Worm (Caenorhabditis elegans) whole organism, L4 larva: ENCODE measurements around the gene F35D2.3.

Source experiments
- F26F4.8 ChIP-seq: fragments of 200-800 bp; sonication (Bioruptor generic); conservative IDR thresholded peaks from 2 replicates; pipeline ENCODE4 v1.3.6; 2022; ENCODE audit warnings: missing genetic modification characterization, missing compliant biosample characterization
- F44E2.7 ChIP-seq: fragments of 200-800 bp; sonication (Bioruptor generic); IDR thresholded peaks from 2 replicates; pipeline ENCODE4 v2.1.2; 2022; ENCODE audit warnings: missing genetic modification characterization, missing compliant biosample characterization
- F49E8.2 ChIP-seq: sonication (generic microtip); optimal IDR thresholded peaks from 2 replicates; lab custom pipeline; 2016; ENCODE audit warnings: missing compliant biosample characterization, mild to moderate bottlenecking, missing genetic modification characterization, borderline replicate concordance
- R02D3.7 ChIP-seq: fragments of 150-350 bp; sonication (generic microtip); optimal IDR thresholded peaks from 3 replicates; lab custom pipeline; 2014; ENCODE audit warnings: missing biosample characterization, missing genetic modification characterization
- Y5F2A.4 ChIP-seq: fragments of 200-800 bp; sonication (Bioruptor generic); optimal IDR thresholded peaks from 2 replicates; lab custom pipeline; 2018; ENCODE audit warnings: mild to moderate bottlenecking, missing genetic modification characterization, missing compliant biosample characterization
- Y75B8A.6 ChIP-seq: fragments of 200-800 bp; sonication (Bioruptor generic); IDR thresholded peaks from 2 replicates; pipeline ENCODE4 v1.3.6; 2022; ENCODE audit warnings: missing genetic modification reagents, missing genetic modification characterization, missing compliant biosample characterization
- ZK337.2 ChIP-seq: fragments of 200-800 bp; sonication (Bioruptor generic); IDR thresholded peaks from 2 replicates; pipeline ENCODE4 v1.3.6; 2022; ENCODE audit warnings: missing genetic modification reagents, missing genetic modification characterization, missing compliant biosample characterization
- ZK546.5 ChIP-seq, 2 experiments: sonication (generic microtip); optimal IDR thresholded peaks; 2 replicates each; lab custom pipeline; 2017; ENCODE audit warnings: missing biosample characterization in 2 of 2, missing genetic modification characterization in 2 of 2
- ama-1 ChIP-seq: fragments of 150-350 bp; optimal IDR thresholded peaks from 2 replicates; lab custom pipeline; 2014; ENCODE audit warnings: inconsistent platforms, mixed read lengths
- arid-1 ChIP-seq: fragments of 200-800 bp; sonication (Bioruptor generic); conservative IDR thresholded peaks from 2 replicates; pipeline ENCODE4 v1.3.6; 2022; ENCODE audit warnings: missing genetic modification reagents, missing genetic modification characterization, missing compliant biosample characterization
- ceh-28 ChIP-seq: fragments of 150-350 bp; optimal IDR thresholded peaks from 2 replicates; lab custom pipeline; 2014; ENCODE audit warnings: missing biosample characterization, missing genetic modification reagents, missing genetic modification characterization
- ceh-62 ChIP-seq: sonication (generic microtip); optimal IDR thresholded peaks from 2 replicates; lab custom pipeline; 2017; ENCODE audit warnings: missing biosample characterization, missing genetic modification characterization
- ceh-82 ChIP-seq: sonication (generic microtip); optimal IDR thresholded peaks from 2 replicates; lab custom pipeline; 2017; ENCODE audit warnings: missing biosample characterization, missing genetic modification characterization
- ces-1 ChIP-seq: fragments of 150-350 bp; sonication (generic microtip); optimal IDR thresholded peaks from 4 replicates; lab custom pipeline; 2014; ENCODE audit warnings: missing biosample characterization, missing genetic modification reagents, missing genetic modification characterization
- daf-12 ChIP-seq: fragments of 150-350 bp; optimal IDR thresholded peaks from 2 replicates; lab custom pipeline; 2014; ENCODE audit warnings: missing biosample characterization, missing genetic modification reagents, missing genetic modification characterization
- dmd-6 ChIP-seq: fragments of 200-800 bp; sonication (Bioruptor generic); IDR thresholded peaks from 2 replicates; pipeline ENCODE4 v1.3.6; 2022; ENCODE audit warnings: missing genetic modification reagents, missing genetic modification characterization, missing compliant biosample characterization
- egl-27 ChIP-seq: sonication (generic microtip); optimal IDR thresholded peaks from 3 replicates; lab custom pipeline; 2017; ENCODE audit warnings: missing biosample characterization, missing genetic modification reagents, missing genetic modification characterization
- fkh-10 ChIP-seq: fragments of 150-350 bp; optimal IDR thresholded peaks from 2 replicates; lab custom pipeline; 2014; ENCODE audit warnings: missing biosample characterization, missing genetic modification reagents, missing genetic modification characterization
- gei-8 ChIP-seq: fragments of 200-800 bp; sonication (Bioruptor generic); optimal IDR thresholded peaks from 2 replicates; lab custom pipeline; 2018; ENCODE audit warnings: mild to moderate bottlenecking, missing genetic modification characterization, missing compliant biosample characterization
- hif-1 ChIP-seq, 2 experiments: sonication (generic microtip); optimal IDR thresholded peaks; 2 replicates each; lab custom pipeline; 2016 to 2017; ENCODE audit warnings: missing compliant biosample characterization in 2 of 2, missing genetic modification characterization in 2 of 2, missing genetic modification reagents in 2 of 2, missing genotype in 2 of 2, mild to moderate bottlenecking in 1 of 2
- hlh-11 ChIP-seq: fragments of 200-800 bp; sonication (Bioruptor generic); optimal IDR thresholded peaks from 2 replicates; lab custom pipeline; 2018; ENCODE audit warnings: mild to moderate bottlenecking, missing genetic modification characterization, missing compliant biosample characterization
- lim-7 ChIP-seq: fragments of 200-800 bp; sonication (Bioruptor generic); IDR thresholded peaks from 2 replicates; pipeline ENCODE4 v1.3.6; 2022; ENCODE audit warnings: missing genetic modification characterization, missing compliant biosample characterization
- lin-13 ChIP-seq: fragments of 150-350 bp; optimal IDR thresholded peaks from 2 replicates; lab custom pipeline; 2014; ENCODE audit warnings: missing biosample characterization, missing genetic modification reagents, missing genetic modification characterization
- lin-39 ChIP-seq: fragments of 150-350 bp; optimal IDR thresholded peaks from 2 replicates; lab custom pipeline; 2014; ENCODE audit warnings: missing biosample characterization, missing genetic modification reagents, missing genetic modification characterization
- lsy-2 ChIP-seq, 2 experiments: fragments of 150-350 bp in 1 of 2; sonication (generic microtip) in 1 of 2; optimal IDR thresholded peaks; 2 replicates each; lab custom pipeline; 2014 to 2017; ENCODE audit warnings: missing biosample characterization in 2 of 2, missing genetic modification characterization in 2 of 2
- madf-5 ChIP-seq, 2 experiments: fragments of 200-800 bp; sonication (Bioruptor generic); IDR thresholded peaks; 2 replicates each; pipeline ENCODE4 v1.3.6; 2022; ENCODE audit warnings: missing compliant biosample characterization in 2 of 2, missing genetic modification characterization in 2 of 2
- madf-9 ChIP-seq: fragments of 200-800 bp; sonication (Bioruptor generic); conservative IDR thresholded peaks from 2 replicates; pipeline ENCODE4 v1.3.6; 2022; ENCODE audit warnings: missing genetic modification reagents, missing genetic modification characterization, missing compliant biosample characterization
- mdl-1 ChIP-seq, 2 experiments: fragments of 150-350 bp in 1 of 2; sonication (generic microtip) in 1 of 2; optimal IDR thresholded peaks; 2 replicates each; lab custom pipeline; 2014 to 2017; ENCODE audit warnings: missing biosample characterization in 2 of 2, missing genetic modification characterization in 2 of 2
- mep-1 ChIP-seq: fragments of 150-350 bp; sonication (generic microtip); optimal IDR thresholded peaks from 3 replicates; lab custom pipeline; 2014; ENCODE audit warnings: missing biosample characterization, missing genetic modification characterization
- mes-2 ChIP-seq: sonication (generic microtip); optimal IDR thresholded peaks from 2 replicates; lab custom pipeline; 2016; ENCODE audit warnings: missing genotype, mild to moderate bottlenecking, missing genetic modification characterization, missing compliant biosample characterization; ENCODE audit not compliant: poor library complexity, severe bottlenecking
- nhr-10 ChIP-seq: fragments of 150-350 bp; optimal IDR thresholded peaks from 2 replicates; lab custom pipeline; 2014; ENCODE audit warnings: missing biosample characterization, missing genetic modification characterization
- nhr-11 ChIP-seq: fragments of 150-350 bp; optimal IDR thresholded peaks from 2 replicates; lab custom pipeline; 2014; ENCODE audit warnings: missing biosample characterization, missing genetic modification characterization
- nhr-237 ChIP-seq: sonication (generic microtip); optimal IDR thresholded peaks from 2 replicates; lab custom pipeline; 2017; ENCODE audit warnings: missing biosample characterization, missing genetic modification characterization
- nhr-77 ChIP-seq: fragments of 150-350 bp; optimal IDR thresholded peaks from 2 replicates; lab custom pipeline; 2014; ENCODE audit warnings: missing biosample characterization, missing genetic modification characterization
- php-3 ChIP-seq: fragments of 200-800 bp; sonication (Bioruptor generic); IDR thresholded peaks from 2 replicates; pipeline ENCODE4 v1.3.6; 2022; ENCODE audit warnings: missing genetic modification reagents, missing genetic modification characterization, missing compliant biosample characterization
- saeg-2 ChIP-seq: fragments of 200-800 bp; sonication (Bioruptor generic); IDR thresholded peaks from 2 replicates; pipeline ENCODE4 v1.3.6; 2022; ENCODE audit warnings: missing genetic modification reagents, missing genetic modification characterization, missing compliant biosample characterization
- skn-1 ChIP-seq: fragments of 150-350 bp; optimal IDR thresholded peaks from 2 replicates; lab custom pipeline; 2014; ENCODE audit warnings: missing biosample characterization, missing genetic modification characterization
- tra-1 ChIP-seq: fragments of 200-800 bp; sonication (Bioruptor generic); IDR thresholded peaks from 2 replicates; pipeline ENCODE4 v1.3.6; 2022; ENCODE audit warnings: missing genetic modification reagents, missing genetic modification characterization, missing compliant biosample characterization
- unc-39 ChIP-seq: sonication (generic microtip); optimal IDR thresholded peaks from 2 replicates; lab custom pipeline; 2017; ENCODE audit warnings: missing biosample characterization, missing genetic modification characterization
- unc-62 ChIP-seq, 3 experiments: fragments of 150-350 bp in 1 of 3; sonication (generic microtip); optimal IDR thresholded peaks in 2 of 3; peaks in 1 of 3; 1 replicate in 1 of 3; 2 replicates in 2 of 3; lab custom pipeline; 2014 to 2017; ENCODE audit warnings: missing biosample characterization in 3 of 3, missing genetic modification characterization in 3 of 3, missing genetic modification reagents in 3 of 3, missing genotype in 1 of 3
- vab-7 ChIP-seq: fragments of 200-800 bp; sonication (Bioruptor generic); IDR thresholded peaks from 2 replicates; pipeline ENCODE4 v1.3.6; 2022; ENCODE audit warnings: missing genetic modification reagents, missing genetic modification characterization, missing compliant biosample characterization
- zag-1 ChIP-seq: fragments of 150-350 bp; optimal IDR thresholded peaks from 2 replicates; lab custom pipeline; 2014; ENCODE audit warnings: missing biosample characterization, missing genetic modification characterization
- zip-2 ChIP-seq: fragments of 150-350 bp; optimal IDR thresholded peaks from 2 replicates; lab custom pipeline; 2014; ENCODE audit warnings: missing biosample characterization, missing genetic modification characterization

F35D2.3 gene

ce11 chrII:7570305-7570704 lies at the start of gene F35D2.3:
Gene F35D2.3 (plus strand): TSS chrII:7570605.
- TF ChIP-seq fkh-10 (GFP tag; lab: Kevin White, UChicago) = no peak
- no peak for TF ChIP-seq lsy-2 (tag; optimal IDR thresholded peaks at IDR 0.05; lab: Kevin White, UChicago)
- TF ChIP-seq, all 104 proteins: peak for 0

- peak in 1 of 2 experiments; percentile 95 for TF ChIP-seq unc-62 (GFP tag; optimal IDR thresholded peaks at IDR 0.05 in 1 of 2; lab: Kevin White, UChicago)
- TF ChIP-seq unc-62 (tag; optimal IDR thresholded peaks at IDR 0.05; lab: Kevin White, UChicago) = no peak
- no peak for TF ChIP-seq F26F4.8 (GFP tag; lab: Robert Waterston, UW)
Measured at ce11 chrII:7521420-7521819, 49.0 kb upstream of the F35D2.3 start.

ce11 chrII:7523281-7523680 lies 47.1 kb upstream of the F35D2.3 start, which contains the start of gene ZK1290.15:
Gene ZK1290.15 (plus strand): TSS chrII:7523581.
- TF ChIP-seq lin-13 (no peak), ceh-62 (tag; lab: Kevin White, UChicago) (no peak), ama-1 (no peak), madf-9 (GFP tag; lab: Robert Waterston, UW) (no peak), madf-5 (GFP tag; IDR thresholded peaks at IDR 0.05; lab: Robert Waterston, UW) (no peak), dmd-6 (GFP tag; lab: Robert Waterston, UW) (no peak), ces-1 (GFP tag; lab: Kevin White, UChicago) (no peak), skn-1 (tag; lab: Kevin White, UChicago) (no peak), ZK337.2 (no peak)

ce11 chrII:7525458-7525857 lies 44.9 kb upstream of the F35D2.3 start, which contains the start of the genes ZK1290.7 and rnh-1.1:
Gene ZK1290.7 (minus strand): TSS chrII:7525558.
Gene rnh-1.1 (plus strand): TSS chrII:7525738.
- TF ChIP-seq lin-39 (tag; lab: Kevin White, UChicago) (no peak), gei-8 (no peak), mdl-1 (tag; optimal IDR thresholded peaks at IDR 0.05; lab: Kevin White, UChicago) (no peak), egl-27 (no peak), tra-1 (GFP tag; lab: Robert Waterston, UW) (no peak), unc-62 (GFP tag; optimal IDR thresholded peaks at IDR 0.05 in 1 of 2; lab: Kevin White, UChicago) (peak in 1 of 2 experiments; percentile 40), unc-62 (tag; optimal IDR thresholded peaks at IDR 0.05; lab: Kevin White, UChicago) (no peak)

- TF ChIP-seq R02D3.7 (tag; lab: Kevin White, UChicago) (no peak), Y75B8A.6 (GFP tag; lab: Robert Waterston, UW) (no peak), nhr-237 (tag; lab: Kevin White, UChicago) (no peak), zag-1 (tag; lab: Kevin White, UChicago) (no peak), lin-39 (tag; lab: Kevin White, UChicago) (no peak), Y5F2A.4 (GFP tag; lab: Kevin White, UChicago) (no peak), F49E8.2 (tag; lab: Kevin White, UChicago) (no peak), F44E2.7 (GFP tag; lab: Robert Waterston, UW) (no peak), gei-8 (no peak), lim-7 (GFP tag; lab: Robert Waterston, UW) (no peak), zip-2 (tag; lab: Kevin White, UChicago) (no peak), ceh-28 (tag; lab: Kevin White, UChicago) (no peak), nhr-11 (tag; lab: Kevin White, UChicago) (no peak), php-3 (GFP tag; lab: Robert Waterston, UW) (peak; percentile 90), hlh-11 (tag; lab: Kevin White, UChicago) (peak; percentile 96), saeg-2 (GFP tag; lab: Robert Waterston, UW) (0 out of 2 replicates have a peak, but pooled peaks have one; percentile 57), unc-39 (tag; lab: Kevin White, UChicago) (no peak), ZK546.5 (tag; optimal IDR thresholded peaks at IDR 0.05; lab: Kevin White, UChicago) (no peak), ZK337.2 (no peak), vab-7 (GFP tag; lab: Robert Waterston, UW) (no peak), mep-1 (tag; lab: Kevin White, UChicago) (no peak), fkh-10 (GFP tag; lab: Kevin White, UChicago) (no peak), hif-1 (tag; optimal IDR thresholded peaks at IDR 0.05; lab: Kevin White, UChicago) (no peak), nhr-77 (peak; percentile 52), dmd-6 (GFP tag; lab: Robert Waterston, UW) (peak; percentile 99), daf-12 (tag; lab: Kevin White, UChicago) (no peak), ceh-82 (tag; lab: Kevin White, UChicago) (no peak), nhr-10 (no peak), arid-1 (GFP tag; lab: Robert Waterston, UW) (no peak), mes-2 (tag; lab: Kevin White, UChicago) (no peak)
Measured at ce11 chrII:7528210-7528609, 42.2 kb upstream of the F35D2.3 start.
